Worm (Caenorhabditis elegans): ENCODE measurements around the gene tmem-145.

DNA sequence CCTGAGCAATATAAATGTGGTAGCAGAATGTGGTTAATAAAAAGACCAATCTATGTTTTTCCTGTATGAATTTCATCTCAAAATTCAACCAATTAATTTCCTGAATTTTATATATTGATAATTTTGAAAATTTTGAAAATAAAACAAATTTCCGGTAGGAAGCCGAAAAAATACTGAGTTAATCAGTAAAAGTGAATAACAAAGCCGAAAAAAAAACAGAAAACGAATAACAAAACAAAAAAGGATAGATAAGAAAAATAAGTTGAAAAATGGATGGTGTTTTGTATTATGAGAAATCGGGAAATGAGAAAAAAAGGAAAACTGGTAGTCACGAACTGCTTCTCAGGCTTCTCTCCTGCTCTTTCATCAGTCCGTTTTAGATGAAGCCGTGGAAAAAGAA lies at the start of gene tmem-145:
- TF ChIP-seq hnd-1 (tag; optimal IDR thresholded peaks at IDR 0.05) (no peak), ama-1 (optimal IDR thresholded peaks at IDR 0.05) (no peak), F13C5.2 (tag; optimal IDR thresholded peaks at IDR 0.05) (no peak)
